Worm (Caenorhabditis elegans) whole organism, L4 larva: ENCODE measurements around the gene K10D11.3.
A peak's percentile ranks its signal among the peaks of the same experiment; 100 is the strongest.

Experiments used
- F10B5.3 ChIP-seq: sonication (generic microtip); optimal IDR thresholded peaks from 2 replicates; lab custom pipeline; 2016; ENCODE audit warnings: mild to moderate bottlenecking, missing genetic modification characterization, missing compliant biosample characterization
- R02D3.7 ChIP-seq: fragments of 150-350 bp; sonication (generic microtip); optimal IDR thresholded peaks from 3 replicates; lab custom pipeline; 2014; ENCODE audit warnings: missing biosample characterization, missing genetic modification characterization
- T20F7.1 ChIP-seq: fragments of 200-800 bp; sonication (Bioruptor generic); optimal IDR thresholded peaks from 2 replicates; lab custom pipeline; 2018; ENCODE audit warnings: mild to moderate bottlenecking, missing genetic modification characterization, missing compliant biosample characterization
- Y5F2A.4 ChIP-seq: fragments of 200-800 bp; sonication (Bioruptor generic); optimal IDR thresholded peaks from 2 replicates; lab custom pipeline; 2018; ENCODE audit warnings: mild to moderate bottlenecking, missing genetic modification characterization, missing compliant biosample characterization
- aha-1 ChIP-seq: fragments of 150-350 bp; peaks from one replicate; lab custom pipeline; 2014; ENCODE audit warnings: missing biosample characterization, missing genetic modification characterization
- ceh-82 ChIP-seq: sonication (generic microtip); optimal IDR thresholded peaks from 2 replicates; lab custom pipeline; 2017; ENCODE audit warnings: missing biosample characterization, missing genetic modification characterization
- daf-16 ChIP-seq, 3 experiments: sonication (generic microtip); optimal IDR thresholded peaks; 2 replicates each; lab custom pipeline; 2016 to 2017; ENCODE audit warnings: missing genetic modification characterization in 3 of 3, missing genetic modification reagents in 3 of 3, mild to moderate bottlenecking in 2 of 3, missing compliant biosample characterization in 2 of 3, missing biosample characterization in 1 of 3, moderate library complexity in 1 of 3
- daf-8 ChIP-seq: fragments of 200-800 bp; sonication (Bioruptor generic); IDR thresholded peaks from 2 replicates; pipeline ENCODE4 v1.3.6; 2022; ENCODE audit warnings: missing genetic modification characterization, missing compliant biosample characterization
- dmd-6 ChIP-seq: fragments of 200-800 bp; sonication (Bioruptor generic); IDR thresholded peaks from 2 replicates; pipeline ENCODE4 v1.3.6; 2022; ENCODE audit warnings: missing genetic modification reagents, missing genetic modification characterization, missing compliant biosample characterization
- dve-1 ChIP-seq: sonication (generic microtip); optimal IDR thresholded peaks from 2 replicates; lab custom pipeline; 2017; ENCODE audit warnings: antibody characterized with exemption, mild to moderate bottlenecking, missing genetic modification characterization, missing compliant biosample characterization; ENCODE audit not compliant: insufficient read depth
- gei-8 ChIP-seq: fragments of 200-800 bp; sonication (Bioruptor generic); optimal IDR thresholded peaks from 2 replicates; lab custom pipeline; 2018; ENCODE audit warnings: mild to moderate bottlenecking, missing genetic modification characterization, missing compliant biosample characterization
- hif-1 ChIP-seq, 2 experiments: sonication (generic microtip); optimal IDR thresholded peaks; 2 replicates each; lab custom pipeline; 2016 to 2017; ENCODE audit warnings: missing compliant biosample characterization in 2 of 2, missing genetic modification characterization in 2 of 2, missing genetic modification reagents in 2 of 2, missing genotype in 2 of 2, mild to moderate bottlenecking in 1 of 2
- hlh-11 ChIP-seq: fragments of 200-800 bp; sonication (Bioruptor generic); optimal IDR thresholded peaks from 2 replicates; lab custom pipeline; 2018; ENCODE audit warnings: mild to moderate bottlenecking, missing genetic modification characterization, missing compliant biosample characterization
- hlh-30 ChIP-seq: sonication (generic microtip); optimal IDR thresholded peaks from 2 replicates; lab custom pipeline; 2017; ENCODE audit warnings: antibody characterized with exemption, mild to moderate bottlenecking, missing genetic modification characterization, missing compliant biosample characterization; ENCODE audit not compliant: insufficient read depth
- hmg-1.1 ChIP-seq: fragments of 200-800 bp; sonication (Bioruptor generic); IDR thresholded peaks from 2 replicates; pipeline ENCODE4 v1.3.6; 2022; ENCODE audit warnings: missing genetic modification reagents, missing genetic modification characterization, missing compliant biosample characterization
- lin-29 ChIP-seq: fragments of 200-800 bp; sonication (Bioruptor generic); IDR thresholded peaks from 2 replicates; pipeline ENCODE4 v1.3.6; 2022; ENCODE audit warnings: missing genetic modification reagents, missing genetic modification characterization, missing compliant biosample characterization
- lir-3 ChIP-seq: sonication (generic microtip); optimal IDR thresholded peaks from 2 replicates; lab custom pipeline; 2016; ENCODE audit warnings: mild to moderate bottlenecking, missing genetic modification characterization, missing compliant biosample characterization
- mdt-29 ChIP-seq: fragments of 200-800 bp; sonication (Bioruptor generic); IDR thresholded peaks from 2 replicates; pipeline ENCODE4 v1.3.6; 2022; ENCODE audit warnings: missing genetic modification reagents, missing genetic modification characterization, missing compliant biosample characterization
- mep-1 ChIP-seq: fragments of 150-350 bp; sonication (generic microtip); optimal IDR thresholded peaks from 3 replicates; lab custom pipeline; 2014; ENCODE audit warnings: missing biosample characterization, missing genetic modification characterization
- mes-2 ChIP-seq: sonication (generic microtip); optimal IDR thresholded peaks from 2 replicates; lab custom pipeline; 2016; ENCODE audit warnings: missing genotype, mild to moderate bottlenecking, missing genetic modification characterization, missing compliant biosample characterization; ENCODE audit not compliant: poor library complexity, severe bottlenecking
- mxl-3 ChIP-seq: fragments of 200-800 bp; sonication (Bioruptor generic); optimal IDR thresholded peaks from 2 replicates; lab custom pipeline; 2018; ENCODE audit warnings: mild to moderate bottlenecking, missing genetic modification characterization, missing compliant biosample characterization
- nhr-11 ChIP-seq: fragments of 150-350 bp; optimal IDR thresholded peaks from 2 replicates; lab custom pipeline; 2014; ENCODE audit warnings: missing biosample characterization, missing genetic modification characterization
- nhr-28 ChIP-seq: fragments of 150-350 bp; optimal IDR thresholded peaks from 2 replicates; lab custom pipeline; 2014; ENCODE audit warnings: missing biosample characterization, missing genetic modification characterization
- nhr-41 ChIP-seq: fragments of 200-800 bp; sonication (Bioruptor generic); IDR thresholded peaks from 2 replicates; pipeline ENCODE4 v1.3.6; 2022; ENCODE audit warnings: missing genetic modification reagents, missing genetic modification characterization, missing compliant biosample characterization
- nhr-77 ChIP-seq: fragments of 150-350 bp; optimal IDR thresholded peaks from 2 replicates; lab custom pipeline; 2014; ENCODE audit warnings: missing biosample characterization, missing genetic modification characterization
- pha-4 ChIP-seq, 2 experiments: fragments of 150-350 bp in 1 of 2; fragments of 200-800 bp in 1 of 2; sonication (Bioruptor generic) in 1 of 2; IDR thresholded peaks in 1 of 2; optimal IDR thresholded peaks in 1 of 2; 2 replicates each; pipeline versions ENCODE4 v1.3.6 to Lab custom; 2014 to 2022; ENCODE audit warnings: missing genetic modification characterization in 2 of 2, missing genetic modification reagents in 2 of 2, missing biosample characterization in 1 of 2, missing compliant biosample characterization in 1 of 2
- php-3 ChIP-seq: fragments of 200-800 bp; sonication (Bioruptor generic); IDR thresholded peaks from 2 replicates; pipeline ENCODE4 v1.3.6; 2022; ENCODE audit warnings: missing genetic modification reagents, missing genetic modification characterization, missing compliant biosample characterization
- pqm-1 ChIP-seq: sonication (generic microtip); optimal IDR thresholded peaks from 2 replicates; lab custom pipeline; 2017; ENCODE audit warnings: missing biosample characterization, missing genetic modification characterization
- set-16 ChIP-seq: fragments of 200-800 bp; sonication (Bioruptor generic); IDR thresholded peaks from 2 replicates; pipeline ENCODE4 v1.3.6; 2022; ENCODE audit warnings: missing genetic modification reagents, missing genetic modification characterization, missing compliant biosample characterization
- snpc-1.2 ChIP-seq: fragments of 200-800 bp; sonication (Bioruptor generic); IDR thresholded peaks from 2 replicates; pipeline ENCODE4 v1.3.6; 2022; ENCODE audit warnings: missing genetic modification reagents, missing genetic modification characterization, missing compliant biosample characterization
- unc-39 ChIP-seq: sonication (generic microtip); optimal IDR thresholded peaks from 2 replicates; lab custom pipeline; 2017; ENCODE audit warnings: missing biosample characterization, missing genetic modification characterization
- unc-62 ChIP-seq, 3 experiments: fragments of 150-350 bp in 1 of 3; sonication (generic microtip); optimal IDR thresholded peaks in 2 of 3; peaks in 1 of 3; 1 replicate in 1 of 3; 2 replicates in 2 of 3; lab custom pipeline; 2014 to 2017; ENCODE audit warnings: missing biosample characterization in 3 of 3, missing genetic modification characterization in 3 of 3, missing genetic modification reagents in 3 of 3, missing genotype in 1 of 3
- ztf-11 ChIP-seq: fragments of 150-350 bp; optimal IDR thresholded peaks from 2 replicates; lab custom pipeline; 2014; ENCODE audit warnings: missing biosample characterization, missing genetic modification characterization

Gene K10D11.3

ce11 chrIV:13013231-13013630 lies 27.3 kb upstream of the K10D11.3 start (continued):
- peak; percentile 19 for TF ChIP-seq hlh-11 (tag; lab: Kevin White, UChicago)

- TF ChIP-seq pha-4 (GFP tag; IDR thresholded peaks at IDR 0.05; lab: Robert Waterston, UW) (no peak), pha-4 (tag; optimal IDR thresholded peaks at IDR 0.05; lab: Kevin White, UChicago) (no peak), hif-1 (tag; optimal IDR thresholded peaks at IDR 0.05; lab: Kevin White, UChicago) (no peak), mxl-3 (GFP tag; lab: Kevin White, UChicago) (no peak), hmg-1.1 (GFP tag; lab: Robert Waterston, UW) (no peak), hlh-11 (tag; lab: Kevin White, UChicago) (no peak), lir-3 (tag; lab: Kevin White, UChicago) (no peak), nhr-41 (GFP tag; lab: Robert Waterston, UW) (no peak), ceh-82 (tag; lab: Kevin White, UChicago) (no peak)
Observed at ce11 chrIV:13009507-13009906, 23.6 kb upstream of the K10D11.3 start.

ce11 chrIV:13008405-13009208 lies 22.7 kb upstream of the K10D11.3 start, which contains the start of gene mbk-2:
Gene mbk-2, plus strand, starts transcription at chrIV:13009158.
- peak; percentile 58 for TF ChIP-seq hlh-11 (tag; lab: Kevin White, UChicago)
- TF ChIP-seq pqm-1 = peak; percentile 38
- TF ChIP-seq php-3 = peak; percentile 72
- TF ChIP-seq dmd-6 (GFP tag; lab: Robert Waterston, UW) = peak; percentile 7; the same call in 1 of the 2 replicates
- TF ChIP-seq mdt-29 = no peak
- peak; percentile 9 for TF ChIP-seq hlh-30 (tag; lab: Kevin White, UChicago)
- TF ChIP-seq R02D3.7 = no peak
- no peak for TF ChIP-seq F10B5.3 (tag; lab: Kevin White, UChicago)
- no peak for TF ChIP-seq daf-16 (GFP tag; optimal IDR thresholded peaks at IDR 0.05; lab: Kevin White, UChicago)
- TF ChIP-seq daf-16 (tag; optimal IDR thresholded peaks at IDR 0.05; lab: Kevin White, UChicago) = peak; percentile 76
- peak; percentile 58 for TF ChIP-seq dve-1 (tag; lab: Kevin White, UChicago)
- TF ChIP-seq Y5F2A.4 = no peak
- TF ChIP-seq nhr-77 (tag; lab: Kevin White, UChicago) = no peak
- TF ChIP-seq nhr-28 = peak; percentile 45
- peak; percentile 58 for TF ChIP-seq aha-1 (tag; lab: Kevin White, UChicago)

ce11 chrIV:12999087-12999486 lies 13.2 kb upstream of the K10D11.3 start:
- TF ChIP-seq mes-2 (peak; percentile 42), unc-39 (tag; lab: Kevin White, UChicago) (no peak), nhr-11 (tag; lab: Kevin White, UChicago) (no peak), lir-3 (tag; lab: Kevin White, UChicago) (no peak), hlh-11 (tag; lab: Kevin White, UChicago) (peak; percentile 17)

- no peak for TF ChIP-seq lin-29 (GFP tag; lab: Robert Waterston, UW)
- no peak for TF ChIP-seq unc-62 (GFP tag; optimal IDR thresholded peaks at IDR 0.05 in 1 of 2; lab: Kevin White, UChicago)
- TF ChIP-seq unc-62 (tag; optimal IDR thresholded peaks at IDR 0.05; lab: Kevin White, UChicago) = no peak
- no peak for TF ChIP-seq mep-1 (tag; lab: Kevin White, UChicago)
- no peak for TF ChIP-seq gei-8 (GFP tag; lab: Kevin White, UChicago)
- TF ChIP-seq ztf-11 = no peak
- TF ChIP-seq daf-8 (GFP tag; lab: Robert Waterston, UW) = no peak
- TF ChIP-seq hlh-30 (tag; lab: Kevin White, UChicago) = peak; percentile 48
- no peak for TF ChIP-seq T20F7.1 (GFP tag; lab: Kevin White, UChicago)
- TF ChIP-seq set-16 (GFP tag; lab: Robert Waterston, UW) = no peak
- TF ChIP-seq F10B5.3 (tag; lab: Kevin White, UChicago) = no peak
- peak; percentile 27 for TF ChIP-seq nhr-28
- no peak for TF ChIP-seq snpc-1.2
- TF ChIP-seq, all 104 proteins: peak for 2
Observed at ce11 chrIV:12997560-12997959, 11.6 kb upstream of the K10D11.3 start.
